Worm (Caenorhabditis elegans): ENCODE measurements around the gene inx-9.
A peak's percentile ranks its signal among the peaks of the same experiment; 100 is the strongest.

inx-9 gene

ce11 chrIV:11645354-11645753 lies 30.8 kb upstream of the inx-9 start (continued):
- TF ChIP-seq lin-14 (GFP tag; optimal IDR thresholded peaks at IDR 0.05) (peak; percentile 67), sptf-1 (tag; optimal IDR thresholded peaks at IDR 0.05) (no peak), mdl-1 (tag; optimal IDR thresholded peaks at IDR 0.05) (no peak), unc-130 (tag; optimal IDR thresholded peaks at IDR 0.05) (peak; percentile 21), C16A3.4 (tag; optimal IDR thresholded peaks at IDR 0.05) (no peak), nhr-85 (tag) (no peak), ets-5 (GFP tag; IDR thresholded peaks at IDR 0.05) (no peak), nhr-77 (tag; optimal IDR thresholded peaks at IDR 0.05) (no peak), nhr-12 (tag; optimal IDR thresholded peaks at IDR 0.05) (no peak)

ce11 chrIV:11646908-11647307 lies 29.2 kb upstream of the inx-9 start:
- TF ChIP-seq fkh-4 (tag; optimal IDR thresholded peaks at IDR 0.05; ENCODE audit: borderline replicate concordance), result no peak
- TF ChIP-seq egl-27 (tag; optimal IDR thresholded peaks at IDR 0.05), result no peak
- peak; percentile 34 for TF ChIP-seq nhr-19 (GFP tag; conservative IDR thresholded peaks at IDR 0.05)
- TF ChIP-seq fkh-8 (tag; optimal IDR thresholded peaks at IDR 0.05), result no peak
- peak; percentile 1 for TF ChIP-seq unc-130 (tag; optimal IDR thresholded peaks at IDR 0.05)
- TF ChIP-seq unc-86 (tag; optimal IDR thresholded peaks at IDR 0.05), result no peak
- peak; percentile 52 for TF ChIP-seq rnt-1 (tag; optimal IDR thresholded peaks at IDR 0.05)
- TF ChIP-seq C16A3.4 (tag; optimal IDR thresholded peaks at IDR 0.05), result no peak
- TF ChIP-seq nhr-85 (tag), result no peak
- TF ChIP-seq ets-5 (GFP tag; IDR thresholded peaks at IDR 0.05), result no peak
- no peak for TF ChIP-seq alr-1 (tag; optimal IDR thresholded peaks at IDR 0.05; ENCODE audit: borderline replicate concordance)
- no peak for TF ChIP-seq nhr-11 (tag; optimal IDR thresholded peaks at IDR 0.05)
- no peak for TF ChIP-seq nhr-90 (tag; optimal IDR thresholded peaks at IDR 0.05; ENCODE audit: poor library complexity)
- no peak for TF ChIP-seq ztf-4 (tag; optimal IDR thresholded peaks at IDR 0.05)
- peak; percentile 64 for TF ChIP-seq nhr-71 (tag; optimal IDR thresholded peaks at IDR 0.05)
- TF ChIP-seq lin-14 (GFP tag; optimal IDR thresholded peaks at IDR 0.05), result peak; percentile 40
- peak; percentile 1 for TF ChIP-seq nhr-20 (tag; optimal IDR thresholded peaks at IDR 0.05)
- TF ChIP-seq C04F5.9 (tag; optimal IDR thresholded peaks at IDR 0.05), result no peak
- no peak for TF ChIP-seq dpl-1 (GFP tag; optimal IDR thresholded peaks at IDR 0.05)
- TF ChIP-seq elt-2 (tag; optimal IDR thresholded peaks at IDR 0.05), result no peak
- TF ChIP-seq lsy-2 (tag; optimal IDR thresholded peaks at IDR 0.05), result peak in 1 of 2 experiments; percentile 35
- TF ChIP-seq snu-23 (GFP tag; optimal IDR thresholded peaks at IDR 0.05), result peak; percentile 21

ce11 chrIV:11649031-11649430 lies 27.1 kb upstream of the inx-9 start, which contains the start of gene ZK809.8:
Gene ZK809.8, minus strand, starts transcription at chrIV:11649064.
- TF ChIP-seq nhr-20 (tag; optimal IDR thresholded peaks at IDR 0.05), result peak; percentile 6
- no peak for TF ChIP-seq dpl-1 (GFP tag; optimal IDR thresholded peaks at IDR 0.05)
- peak; percentile 31; the same call in 1 of the 2 replicates for TF ChIP-seq nhr-19 (GFP tag; conservative IDR thresholded peaks at IDR 0.05)
- TF ChIP-seq nhr-71 (tag; optimal IDR thresholded peaks at IDR 0.05), result peak; percentile 82
- peak; percentile 41 for TF ChIP-seq rnt-1 (tag; optimal IDR thresholded peaks at IDR 0.05)
- peak; percentile 67 for TF ChIP-seq lin-14 (GFP tag; optimal IDR thresholded peaks at IDR 0.05)
- TF ChIP-seq lin-39 (tag; optimal IDR thresholded peaks at IDR 0.05), result no peak
- TF ChIP-seq efl-3 (GFP tag; optimal IDR thresholded peaks at IDR 0.05), result no peak
- peak; percentile 6 for TF ChIP-seq unc-130 (tag; optimal IDR thresholded peaks at IDR 0.05)
- peak; percentile 33 for TF ChIP-seq snu-23 (GFP tag; optimal IDR thresholded peaks at IDR 0.05)
- no peak for TF ChIP-seq nhr-90 (tag; optimal IDR thresholded peaks at IDR 0.05; ENCODE audit: poor library complexity)
- TF ChIP-seq lsy-2 (tag; optimal IDR thresholded peaks at IDR 0.05), result peak in 1 of 2 experiments; percentile 42
- no peak for TF ChIP-seq mab-9 (GFP tag; IDR thresholded peaks at IDR 0.05)
- TF ChIP-seq unc-86 (tag; optimal IDR thresholded peaks at IDR 0.05), result no peak

DNA sequence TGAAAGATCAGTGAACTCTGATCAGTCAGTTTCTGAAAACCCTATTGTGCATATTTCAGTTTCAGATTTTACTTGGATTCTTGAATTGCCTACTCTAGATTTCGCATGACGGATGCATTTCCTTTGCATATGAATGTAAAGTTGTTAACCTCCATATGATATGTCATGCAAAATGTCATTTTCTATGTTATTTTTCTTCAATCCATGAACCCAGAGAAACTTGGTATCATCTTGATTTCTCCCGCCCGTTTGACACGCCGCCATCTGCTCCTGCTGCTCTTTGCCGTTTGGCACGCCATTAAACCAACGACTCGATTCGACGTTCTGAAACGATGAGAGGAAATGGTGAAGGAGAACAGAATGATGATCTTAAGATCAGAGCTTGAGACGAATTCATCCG lies 25.8 kb upstream of the inx-9 start:
- no peak for TF ChIP-seq ceh-88 (GFP tag; IDR thresholded peaks at IDR 0.05)
- TF ChIP-seq C16A3.4 (tag; optimal IDR thresholded peaks at IDR 0.05), result no peak

DNA sequence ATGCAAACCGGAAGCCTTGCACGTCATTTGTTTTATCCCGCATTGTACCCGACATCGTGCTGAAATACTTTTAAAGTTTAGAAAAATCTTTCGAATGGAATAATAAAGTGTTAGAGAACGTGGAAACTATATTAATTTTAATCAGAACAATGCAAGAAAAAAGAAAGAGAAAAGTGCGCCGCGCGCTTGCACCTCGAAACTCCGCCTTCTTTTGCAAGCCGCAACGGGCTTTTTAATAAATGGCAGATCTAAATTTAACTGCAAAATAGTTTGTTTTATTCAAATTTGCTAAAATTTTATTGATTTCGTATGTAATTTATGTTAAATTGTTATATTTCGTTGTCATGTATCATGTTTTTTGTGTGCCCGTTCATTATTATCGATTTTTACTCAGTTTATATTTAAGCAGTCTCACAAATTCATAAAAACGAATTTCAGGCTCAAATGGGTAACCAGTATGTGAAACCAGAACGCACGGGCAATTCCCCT lies 24.1 kb upstream of the inx-9 start, which contains the start of the genes acl-3 and ndub-6:
TSS of gene acl-3 (minus strand) at position 59 of the 489 bp plus-strand sequence.
TSS of gene ndub-6 (plus strand) at position 439 of the 489 bp plus-strand sequence.
- TF ChIP-seq mab-9 (GFP tag; IDR thresholded peaks at IDR 0.05) (no peak), elt-3 (tag; optimal IDR thresholded peaks at IDR 0.05) (no peak), nhr-85 (tag) (no peak), ceh-88 (GFP tag; IDR thresholded peaks at IDR 0.05) (no peak), F16B12.6 (tag; optimal IDR thresholded peaks at IDR 0.05) (no peak), C04F5.9 (tag; optimal IDR thresholded peaks at IDR 0.05) (no peak), ztf-4 (tag; optimal IDR thresholded peaks at IDR 0.05) (no peak), tbx-2 (tag; optimal IDR thresholded peaks at IDR 0.05) (no peak), nhr-12 (tag; optimal IDR thresholded peaks at IDR 0.05) (no peak), grh-1 (GFP tag; IDR thresholded peaks at IDR 0.05) (no peak), pax-3 (tag; optimal IDR thresholded peaks at IDR 0.05) (no peak), unc-98 (GFP tag; IDR thresholded peaks at IDR 0.05) (no peak), ces-1 (GFP tag; optimal IDR thresholded peaks at IDR 0.05) (no peak), sox-4 (tag; optimal IDR thresholded peaks at IDR 0.05) (no peak), lsy-2 (tag; optimal IDR thresholded peaks at IDR 0.05) (peak in 1 of 2 experiments; percentile 24), Y116A8C.19 (tag; optimal IDR thresholded peaks at IDR 0.05; ENCODE audit: borderline replicate concordance) (no peak), lir-3 (tag; optimal IDR thresholded peaks at IDR 0.05; ENCODE audit: poor library complexity) (no peak), unc-86 (tag; optimal IDR thresholded peaks at IDR 0.05) (no peak), hlh-4 (tag; optimal IDR thresholded peaks at IDR 0.05) (no peak), pqm-1 (tag; optimal IDR thresholded peaks at IDR 0.05) (no peak)

Data from whole organism, L1 larva.